Worm (Caenorhabditis elegans): Measurements from ENCODE around the gene apc-2.

- TF ChIP-seq ztf-11 (tag; optimal IDR thresholded peaks at IDR 0.05) (no peak), elt-3 (tag; optimal IDR thresholded peaks at IDR 0.05) (no peak), tbx-8 (GFP tag; optimal IDR thresholded peaks at IDR 0.05) (no peak), lsy-2 (tag; optimal IDR thresholded peaks at IDR 0.05) (no peak), cnd-1 (tag; optimal IDR thresholded peaks at IDR 0.05) (no peak), mab-5 (tag; optimal IDR thresholded peaks at IDR 0.05) (no peak), nhr-12 (tag; optimal IDR thresholded peaks at IDR 0.05) (no peak), snpc-4 (tag; optimal IDR thresholded peaks at IDR 0.05) (no peak), ceh-43 (GFP tag; optimal IDR thresholded peaks at IDR 0.05) (no peak), mls-2 (tag; optimal IDR thresholded peaks at IDR 0.05) (no peak)
Observed at ce11 chrIII:8091408-8091807, 11.0 kb downstream of the apc-2 start, which contains the start of gene idi-1.

Measured in whole organism, mixed stage, embryonic.